Worm (Caenorhabditis elegans) whole organism, late embryonic: ENCODE data around the gene dcn-1.

Experiments used
- ama-1 ChIP-seq: fragments of 150-350 bp; optimal IDR thresholded peaks from 2 replicates; lab custom pipeline; 2014
- ceh-2 ChIP-seq: sonication (generic microtip); optimal IDR thresholded peaks from 2 replicates; lab custom pipeline; 2016; ENCODE audit warnings: missing genotype, missing genetic modification characterization, missing compliant biosample characterization
- elt-2 ChIP-seq: sonication (generic microtip); optimal IDR thresholded peaks from 2 replicates; lab custom pipeline; 2016; ENCODE audit warnings: missing genetic modification reagents, missing genetic modification characterization, missing compliant biosample characterization
- eyg-1 ChIP-seq: sonication (generic microtip); optimal IDR thresholded peaks from 2 replicates; lab custom pipeline; 2016; ENCODE audit warnings: missing genotype, missing genetic modification characterization, missing compliant biosample characterization
- fkh-6 ChIP-seq: sonication (generic microtip); optimal IDR thresholded peaks from 2 replicates; lab custom pipeline; 2016; ENCODE audit warnings: missing genetic modification characterization, missing compliant biosample characterization
- unc-86 ChIP-seq: sonication (generic microtip); optimal IDR thresholded peaks from 2 replicates; lab custom pipeline; 2016; ENCODE audit warnings: missing genetic modification characterization, missing compliant biosample characterization

DNA sequence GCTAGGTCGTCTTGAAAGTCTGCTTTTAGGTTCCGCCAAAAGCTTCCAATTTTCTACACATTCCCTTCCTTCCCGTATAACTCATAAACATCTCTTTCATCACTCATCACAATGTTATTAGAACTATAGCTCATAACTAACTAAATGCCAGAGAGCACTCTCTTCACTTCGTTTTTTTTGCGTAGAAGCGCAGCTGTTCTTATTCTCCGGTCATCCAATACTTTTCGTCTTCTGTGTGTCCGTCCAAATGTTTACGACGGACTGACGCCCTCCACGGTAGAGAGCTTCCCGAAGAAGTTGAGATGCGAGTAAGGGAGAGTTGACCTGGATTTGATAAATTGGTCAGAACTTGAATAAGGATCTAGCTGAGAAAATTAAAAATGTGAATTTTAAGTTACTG, 45.5 kb downstream of the dcn-1 start:
- TF ChIP-seq eyg-1 (tag; lab: Kevin White, UChicago) (no peak), unc-86 (tag; lab: Kevin White, UChicago) (no peak), fkh-6 (no peak), elt-2 (tag; lab: Kevin White, UChicago) (no peak), ama-1 (lab: Kevin White, UChicago) (no peak), ceh-2 (tag; lab: Kevin White, UChicago) (no peak)
